Fruit fly (Drosophila melanogaster) whole organism, prepupa: Measurements from ENCODE around the gene mRpL30.

Experiments used
- CG16779 ChIP-seq: fragments of 200-800 bp; sonication (Bioruptor generic); optimal IDR thresholded peaks from 3 replicates; lab custom pipeline; 2017; ENCODE audit warnings: missing biosample characterization, mild to moderate bottlenecking, missing genetic modification characterization
- CG32006 ChIP-seq: fragments of 200-800 bp; sonication (Bioruptor generic); optimal IDR thresholded peaks from 3 replicates; lab custom pipeline; 2017; ENCODE audit warnings: missing biosample characterization, mild to moderate bottlenecking, missing genetic modification characterization
- CG34406 ChIP-seq: fragments of 200-800 bp; sonication (Bioruptor generic); optimal IDR thresholded peaks from 3 replicates; lab custom pipeline; 2016; ENCODE audit warnings: missing biosample characterization, missing genetic modification characterization
- CG6808 ChIP-seq: fragments of 200-800 bp; sonication (Bioruptor generic); optimal IDR thresholded peaks from 3 replicates; lab custom pipeline; 2017; ENCODE audit warnings: missing biosample characterization, missing genetic modification characterization, mild to moderate bottlenecking, moderate library complexity, missing genetic modification reagents
- CG7368 ChIP-seq: fragments of 200-800 bp; sonication (Bioruptor generic); optimal IDR thresholded peaks from 3 replicates; lab custom pipeline; 2016; ENCODE audit warnings: missing biosample characterization, missing genetic modification characterization
- CG8632 ChIP-seq: fragments of 200-800 bp; sonication (Bioruptor generic); optimal IDR thresholded peaks from 3 replicates; lab custom pipeline; 2016; ENCODE audit warnings: missing biosample characterization, missing genetic modification characterization
- Eip93F ChIP-seq: fragments of 200-800 bp; sonication (Bioruptor generic); optimal IDR thresholded peaks from 2 replicates; lab custom pipeline; 2016; ENCODE audit warnings: missing biosample characterization, mild to moderate bottlenecking, missing genetic modification characterization
- Hr39 ChIP-seq: fragments of 200-800 bp; sonication (Bioruptor generic); optimal IDR thresholded peaks from 2 replicates; lab custom pipeline; 2016; ENCODE audit warnings: missing biosample characterization, missing genetic modification characterization
- salr ChIP-seq, 2 experiments: fragments of 200-800 bp; sonication (Bioruptor generic); optimal IDR thresholded peaks; 3 replicates each; lab custom pipeline; 2016 to 2018; ENCODE audit warnings: missing biosample characterization in 2 of 2, missing genetic modification characterization in 2 of 2, mild to moderate bottlenecking in 1 of 2
- svp ChIP-seq: fragments of 200-800 bp; sonication (Bioruptor generic); peaks from one replicate; lab custom pipeline; 2016; ENCODE audit warnings: missing biosample characterization, missing genetic modification characterization

DNA sequence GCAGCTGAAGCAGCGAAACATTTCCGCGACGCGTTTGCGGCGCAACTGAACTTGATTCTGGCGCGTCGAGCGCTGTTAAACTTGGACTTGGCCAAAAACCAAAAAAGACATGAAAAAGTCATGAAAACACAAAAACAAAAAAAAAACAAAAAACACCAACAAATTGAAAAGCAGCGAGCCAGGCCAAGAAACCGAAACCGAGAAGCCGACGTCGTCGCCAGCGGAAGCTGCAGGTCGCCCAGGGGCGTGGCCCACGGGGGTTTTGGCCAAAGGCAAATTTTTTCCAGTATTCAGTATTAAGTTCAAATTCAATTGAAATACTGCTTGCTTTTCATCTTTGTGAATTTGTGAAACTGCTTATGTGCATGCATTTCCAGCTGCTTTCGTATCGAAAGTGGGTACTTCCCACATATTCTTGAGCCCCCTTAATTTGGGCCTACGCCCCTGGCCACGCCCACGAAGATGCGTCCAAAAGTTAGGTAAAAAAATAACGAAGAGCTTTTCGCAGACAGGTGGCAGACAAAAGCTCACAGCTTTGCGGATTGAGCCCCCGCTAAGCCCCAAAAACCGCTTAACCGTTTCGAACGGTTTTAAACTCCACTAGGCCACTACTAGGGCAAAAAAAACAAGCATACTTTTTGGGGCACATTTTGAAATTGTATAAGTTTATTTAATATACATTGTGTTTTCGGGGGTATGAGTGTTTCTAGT, 19.1 kb downstream of the mRpL30 start, which contains the start of gene CG3009:
- TF ChIP-seq Eip93F (GFP tag; lab: Kevin White, UChicago) = peak; percentile 79
- peak; percentile 97 for TF ChIP-seq CG34406 (GFP tag; lab: Kevin White, UChicago)
- TF ChIP-seq CG32006 (GFP tag; lab: Kevin White, UChicago) = peak; percentile 98
- TF ChIP-seq CG7368 = peak; percentile 98
- TF ChIP-seq CG16779 = peak; percentile 95
- TF ChIP-seq svp = peak; percentile 99
- peak; percentile 95 for TF ChIP-seq CG6808 (GFP tag; lab: Kevin White, UChicago)
- peak; percentile 98 for TF ChIP-seq Hr39 (GFP tag; lab: Kevin White, UChicago)
- TF ChIP-seq salr (GFP tag; optimal IDR thresholded peaks at IDR 0.05; lab: Kevin White, UChicago) = peak; percentile 90 to 94
- TF ChIP-seq CG8632 = peak; percentile 97
